Worm (Caenorhabditis elegans): Measurements from ENCODE around the gene rmd-6.

Gene rmd-6

ce11 chrIV:5109943-5110342 is 41.3 kb downstream of the rmd-6 start:
- TF ChIP-seq hlh-30 (tag; optimal IDR thresholded peaks at IDR 0.05; ENCODE audit: insufficient read depth): no peak
- TF ChIP-seq sdc-2 (tag; optimal IDR thresholded peaks at IDR 0.05): no peak
- no peak for TF ChIP-seq fkh-6 (tag; optimal IDR thresholded peaks at IDR 0.05)
- no peak for TF ChIP-seq Y22D7AL.16 (tag; optimal IDR thresholded peaks at IDR 0.05)
- TF ChIP-seq fkh-10 (GFP tag; optimal IDR thresholded peaks at IDR 0.05): no peak
- TF ChIP-seq npax-4 (tag; optimal IDR thresholded peaks at IDR 0.05): no peak
- TF ChIP-seq pag-3 (tag; optimal IDR thresholded peaks at IDR 0.05; ENCODE audit: borderline replicate concordance): no peak
- TF ChIP-seq elt-4 (tag; optimal IDR thresholded peaks at IDR 0.05): no peak
- TF ChIP-seq odd-2 (tag; optimal IDR thresholded peaks at IDR 0.05): no peak
- TF ChIP-seq ceh-6 (GFP tag; optimal IDR thresholded peaks at IDR 0.05): no peak

ce11 chrIV:5110391-5110930 is 41.8 kb downstream of the rmd-6 start:
- TF ChIP-seq ceh-31 (tag; optimal IDR thresholded peaks at IDR 0.05): no peak
- TF ChIP-seq fax-1 (tag; optimal IDR thresholded peaks at IDR 0.05): no peak
- TF ChIP-seq pat-9 (tag; optimal IDR thresholded peaks at IDR 0.05): no peak
- no peak for TF ChIP-seq nhr-232 (tag; optimal IDR thresholded peaks at IDR 0.05)
- no peak for TF ChIP-seq sdc-2 (tag; optimal IDR thresholded peaks at IDR 0.05)
- TF ChIP-seq K09A11.1 (tag; optimal IDR thresholded peaks at IDR 0.05; ENCODE audit: insufficient read depth): no peak
- TF ChIP-seq nfya-1 (tag; optimal IDR thresholded peaks at IDR 0.05): no peak
- no peak for TF ChIP-seq ceh-9 (tag; optimal IDR thresholded peaks at IDR 0.05)
- no peak for TF ChIP-seq F13H6.1 (tag; optimal IDR thresholded peaks at IDR 0.05)
- TF ChIP-seq Y22D7AL.16 (tag; optimal IDR thresholded peaks at IDR 0.05): no peak
- no peak for TF ChIP-seq mec-3 (tag; optimal IDR thresholded peaks at IDR 0.05; ENCODE audit: borderline replicate concordance)
- TF ChIP-seq lin-11 (tag; optimal IDR thresholded peaks at IDR 0.05): no peak
- TF ChIP-seq C08G9.2 (tag; optimal IDR thresholded peaks at IDR 0.05): no peak
- no peak for TF ChIP-seq sox-2 (GFP tag; IDR thresholded peaks at IDR 0.05)
- TF ChIP-seq syd-9 (tag; optimal IDR thresholded peaks at IDR 0.05): no peak
- no peak for TF ChIP-seq K02D7.2 (tag; optimal IDR thresholded peaks at IDR 0.05)
- no peak for TF ChIP-seq rnt-1 (tag; optimal IDR thresholded peaks at IDR 0.05)
- TF ChIP-seq unc-55 (GFP tag; optimal IDR thresholded peaks at IDR 0.05): no peak
- TF ChIP-seq C38D4.7 (GFP tag; optimal IDR thresholded peaks at IDR 0.05): no peak

- no peak for TF ChIP-seq tbx-2 (tag; optimal IDR thresholded peaks at IDR 0.05)
- no peak for TF ChIP-seq hlh-15 (tag; optimal IDR thresholded peaks at IDR 0.05)
- no peak for TF ChIP-seq C38D4.7 (GFP tag; optimal IDR thresholded peaks at IDR 0.05)
- TF ChIP-seq hlh-30 (tag; optimal IDR thresholded peaks at IDR 0.05; ENCODE audit: insufficient read depth): no peak
- TF ChIP-seq hlh-6 (tag; optimal IDR thresholded peaks at IDR 0.05): no peak
- no peak for TF ChIP-seq nfya-1 (tag; optimal IDR thresholded peaks at IDR 0.05)
- no peak for TF ChIP-seq lin-11 (tag; optimal IDR thresholded peaks at IDR 0.05)
- no peak for TF ChIP-seq Y22D7AL.16 (tag; optimal IDR thresholded peaks at IDR 0.05)
- no peak for TF ChIP-seq npax-4 (tag; optimal IDR thresholded peaks at IDR 0.05)
- no peak for TF ChIP-seq unc-42 (tag; optimal IDR thresholded peaks at IDR 0.05)
- no peak for TF ChIP-seq ceh-45 (GFP tag; IDR thresholded peaks at IDR 0.05)
- TF ChIP-seq pha-4 (tag; optimal IDR thresholded peaks at IDR 0.05): no peak
- no peak for TF ChIP-seq che-1 (tag; optimal IDR thresholded peaks at IDR 0.05)
- TF ChIP-seq ceh-6 (GFP tag; optimal IDR thresholded peaks at IDR 0.05): no peak
- no peak for TF ChIP-seq dmd-4 (tag; optimal IDR thresholded peaks at IDR 0.05; ENCODE audit: borderline replicate concordance)
- TF ChIP-seq syd-9 (tag; optimal IDR thresholded peaks at IDR 0.05): no peak
These were observed 42.9 kb downstream of the rmd-6 start, which contains the start of gene AC7.3 for ce11 chrIV:5111533-5111932. AC7.3 (plus strand) TSS chrIV:5111833.

All from whole organism, late embryonic.